Worm (Caenorhabditis elegans) whole organism, L2 larva: ENCODE results near the gene Y39B6A.9.

Source experiments
- C34F6.9 ChIP-seq: fragments of 150-350 bp; optimal IDR thresholded peaks from 2 replicates; lab custom pipeline; 2014; ENCODE audit warnings: missing biosample characterization, missing genetic modification characterization
- F13H6.1 ChIP-seq: sonication (generic microtip); optimal IDR thresholded peaks from 2 replicates; lab custom pipeline; 2016; ENCODE audit warnings: missing genetic modification characterization, missing compliant biosample characterization
- R02D3.7 ChIP-seq: fragments of 150-350 bp; optimal IDR thresholded peaks from 2 replicates; lab custom pipeline; 2014; ENCODE audit warnings: missing biosample characterization, missing genetic modification characterization
- Y55F3AM.14 ChIP-seq: fragments of 200-800 bp; sonication (Bioruptor generic); optimal IDR thresholded peaks from 2 replicates; lab custom pipeline; 2018; ENCODE audit warnings: mild to moderate bottlenecking, missing genetic modification characterization, missing compliant biosample characterization
- ZK546.5 ChIP-seq: sonication (generic microtip); optimal IDR thresholded peaks from 2 replicates; lab custom pipeline; 2017; ENCODE audit warnings: missing biosample characterization, missing genetic modification characterization
- alr-1 ChIP-seq: fragments of 150-350 bp; optimal IDR thresholded peaks from 2 replicates; lab custom pipeline; 2014; ENCODE audit warnings: missing biosample characterization, missing genetic modification characterization
- aly-2 ChIP-seq: fragments of 150-350 bp; optimal IDR thresholded peaks from 2 replicates; lab custom pipeline; 2014; ENCODE audit warnings: missing biosample characterization, missing genetic modification characterization
- ama-1 ChIP-seq: fragments of 150-350 bp; optimal IDR thresholded peaks from 2 replicates; lab custom pipeline; 2018; ENCODE audit warnings: inconsistent platforms
- blmp-1 ChIP-seq: sonication (generic microtip); optimal IDR thresholded peaks from 2 replicates; lab custom pipeline; 2017; ENCODE audit warnings: missing genetic modification characterization, mild to moderate bottlenecking, missing compliant biosample characterization, antibody characterized with exemption, moderate library complexity; ENCODE audit not compliant: insufficient read depth
- ceh-16 ChIP-seq: fragments of 150-350 bp; optimal IDR thresholded peaks from 2 replicates; lab custom pipeline; 2014; ENCODE audit warnings: missing biosample characterization, missing genetic modification characterization
- ceh-82 ChIP-seq: fragments of 150-350 bp; optimal IDR thresholded peaks from 2 replicates; lab custom pipeline; 2014; ENCODE audit warnings: missing biosample characterization, missing genetic modification characterization
- crh-2 ChIP-seq: sonication (generic microtip); optimal IDR thresholded peaks from 2 replicates; lab custom pipeline; 2017; ENCODE audit warnings: missing biosample characterization, missing genetic modification characterization
- dmd-4 ChIP-seq: sonication (generic microtip); optimal IDR thresholded peaks from 2 replicates; lab custom pipeline; 2017; ENCODE audit warnings: missing biosample characterization, missing genetic modification characterization
- egl-27 ChIP-seq: sonication (generic microtip); optimal IDR thresholded peaks from 3 replicates; lab custom pipeline; 2017; ENCODE audit warnings: missing biosample characterization, missing genetic modification reagents, missing genetic modification characterization
- elt-1 ChIP-seq: fragments of 150-350 bp; optimal IDR thresholded peaks from 2 replicates; lab custom pipeline; 2014; ENCODE audit warnings: missing biosample characterization, missing genetic modification characterization
- elt-3 ChIP-seq: sonication (generic microtip); optimal IDR thresholded peaks from 2 replicates; lab custom pipeline; 2017; ENCODE audit warnings: missing biosample characterization, missing genetic modification characterization
- fos-1 ChIP-seq: fragments of 150-350 bp; optimal IDR thresholded peaks from 2 replicates; lab custom pipeline; 2014; ENCODE audit warnings: missing biosample characterization, missing genetic modification characterization
- gmeb-1 ChIP-seq: fragments of 150-350 bp; optimal IDR thresholded peaks from 2 replicates; lab custom pipeline; 2014; ENCODE audit warnings: missing biosample characterization, missing genetic modification characterization
- lin-11 ChIP-seq: fragments of 150-350 bp; sonication (generic microtip); optimal IDR thresholded peaks from 2 replicates; lab custom pipeline; 2014; ENCODE audit warnings: missing biosample characterization, missing genetic modification characterization, inconsistent platforms, mixed read lengths
- lin-13 ChIP-seq: fragments of 150-350 bp; optimal IDR thresholded peaks from 2 replicates; lab custom pipeline; 2014; ENCODE audit warnings: missing biosample characterization, missing genetic modification reagents, missing genetic modification characterization
- lin-39 ChIP-seq: fragments of 150-350 bp; optimal IDR thresholded peaks from 2 replicates; lab custom pipeline; 2014; ENCODE audit warnings: missing biosample characterization, missing genetic modification reagents, missing genetic modification characterization
- lsy-2 ChIP-seq, 2 experiments: fragments of 150-350 bp in 1 of 2; sonication (generic microtip) in 1 of 2; optimal IDR thresholded peaks; 2 replicates each; lab custom pipeline; 2014 to 2017; ENCODE audit warnings: missing biosample characterization in 2 of 2, missing genetic modification characterization in 2 of 2
- mab-5 ChIP-seq: fragments of 150-350 bp; optimal IDR thresholded peaks from 2 replicates; lab custom pipeline; 2014; ENCODE audit warnings: missing biosample characterization, missing genetic modification characterization
- mbf-1 ChIP-seq: sonication (generic microtip); optimal IDR thresholded peaks from 2 replicates; lab custom pipeline; 2017; ENCODE audit warnings: missing biosample characterization, missing genetic modification characterization
- mdl-1 ChIP-seq, 2 experiments: fragments of 150-350 bp in 1 of 2; sonication (generic microtip) in 1 of 2; optimal IDR thresholded peaks; 2 replicates each; lab custom pipeline; 2017; ENCODE audit warnings: missing biosample characterization in 2 of 2, missing genetic modification characterization in 2 of 2
- nhr-10 ChIP-seq: sonication (generic microtip); optimal IDR thresholded peaks from 2 replicates; lab custom pipeline; 2017; ENCODE audit warnings: missing biosample characterization, missing genetic modification characterization
- nhr-11 ChIP-seq: fragments of 150-350 bp; optimal IDR thresholded peaks from 2 replicates; lab custom pipeline; 2014; ENCODE audit warnings: missing biosample characterization, missing genetic modification characterization
- nhr-12 ChIP-seq: fragments of 150-350 bp; optimal IDR thresholded peaks from 2 replicates; lab custom pipeline; 2014; ENCODE audit warnings: missing biosample characterization, missing genetic modification characterization
- nhr-129 ChIP-seq: fragments of 150-350 bp; optimal IDR thresholded peaks from 2 replicates; lab custom pipeline; 2014; ENCODE audit warnings: missing biosample characterization, missing genetic modification characterization
- nhr-21 ChIP-seq: fragments of 150-350 bp; optimal IDR thresholded peaks from 2 replicates; lab custom pipeline; 2014; ENCODE audit warnings: missing biosample characterization, missing genetic modification characterization
- nhr-23 ChIP-seq: fragments of 150-350 bp; optimal IDR thresholded peaks from 2 replicates; lab custom pipeline; 2014; ENCODE audit warnings: missing biosample characterization, missing genetic modification reagents, missing genetic modification characterization
- nhr-237 ChIP-seq: fragments of 150-350 bp; optimal IDR thresholded peaks from 2 replicates; lab custom pipeline; 2014; ENCODE audit warnings: missing biosample characterization, missing genetic modification characterization
- nhr-25 ChIP-seq: fragments of 150-350 bp; sonication (generic microtip); optimal IDR thresholded peaks from 3 replicates; lab custom pipeline; 2014; ENCODE audit warnings: missing biosample characterization, missing genetic modification characterization
- nhr-6 ChIP-seq: fragments of 150-350 bp; optimal IDR thresholded peaks from 2 replicates; lab custom pipeline; 2014; ENCODE audit warnings: missing biosample characterization, missing genetic modification characterization
- nhr-77 ChIP-seq: fragments of 150-350 bp; optimal IDR thresholded peaks from 2 replicates; lab custom pipeline; 2014; ENCODE audit warnings: missing biosample characterization, missing genetic modification characterization
- peb-1 ChIP-seq: fragments of 150-350 bp; optimal IDR thresholded peaks from 2 replicates; lab custom pipeline; 2014; ENCODE audit warnings: missing biosample characterization, missing genetic modification characterization
- sem-4 ChIP-seq: fragments of 150-350 bp; optimal IDR thresholded peaks from 2 replicates; lab custom pipeline; 2014; ENCODE audit warnings: missing biosample characterization, missing genetic modification reagents, missing genetic modification characterization
- skn-1 ChIP-seq: sonication (generic microtip); optimal IDR thresholded peaks from 2 replicates; lab custom pipeline; 2017; ENCODE audit warnings: missing biosample characterization, missing genetic modification characterization
- sma-3 ChIP-seq: sonication (generic microtip); optimal IDR thresholded peaks from 2 replicates; lab custom pipeline; 2016; ENCODE audit warnings: missing genetic modification reagents, missing genetic modification characterization, missing compliant biosample characterization
- sma-9 ChIP-seq, 2 experiments: fragments of 150-350 bp in 1 of 2; sonication (generic microtip) in 1 of 2; optimal IDR thresholded peaks; 2 replicates each; lab custom pipeline; 2014 to 2016; ENCODE audit warnings: missing genetic modification characterization in 2 of 2, mild to moderate bottlenecking in 1 of 2, missing biosample characterization in 1 of 2, missing compliant biosample characterization in 1 of 2, missing genetic modification reagents in 1 of 2, moderate library complexity in 1 of 2
- snpc-4 ChIP-seq: fragments of 150-350 bp; optimal IDR thresholded peaks from 2 replicates; lab custom pipeline; 2014; ENCODE audit warnings: missing biosample characterization, missing genetic modification characterization
- unc-39 ChIP-seq: fragments of 150-350 bp; optimal IDR thresholded peaks from 2 replicates; lab custom pipeline; 2014; ENCODE audit warnings: missing biosample characterization, missing genetic modification characterization
- unc-55 ChIP-seq: fragments of 150-350 bp; sonication (generic microtip); optimal IDR thresholded peaks from 3 replicates; lab custom pipeline; 2014; ENCODE audit warnings: missing biosample characterization, missing genetic modification reagents, missing genetic modification characterization
- unc-62 ChIP-seq: fragments of 150-350 bp; optimal IDR thresholded peaks from 2 replicates; lab custom pipeline; 2014; ENCODE audit warnings: missing biosample characterization, missing genetic modification reagents, missing genetic modification characterization
- zag-1 ChIP-seq: fragments of 150-350 bp; optimal IDR thresholded peaks from 2 replicates; lab custom pipeline; 2014; ENCODE audit warnings: missing biosample characterization, missing genetic modification characterization
- ztf-1 ChIP-seq: fragments of 200-800 bp; sonication (Bioruptor generic); conservative IDR thresholded peaks from 2 replicates; pipeline ENCODE4 v1.3.6; 2022; ENCODE audit warnings: missing genetic modification characterization, missing compliant biosample characterization
- ztf-11 ChIP-seq: sonication (generic microtip); optimal IDR thresholded peaks from 2 replicates; lab custom pipeline; 2017; ENCODE audit warnings: missing biosample characterization, missing genetic modification characterization
- ztf-4 ChIP-seq: fragments of 150-350 bp; optimal IDR thresholded peaks from 2 replicates; lab custom pipeline; 2014; ENCODE audit warnings: missing biosample characterization, missing genetic modification characterization

Y39B6A.9 gene

DNA sequence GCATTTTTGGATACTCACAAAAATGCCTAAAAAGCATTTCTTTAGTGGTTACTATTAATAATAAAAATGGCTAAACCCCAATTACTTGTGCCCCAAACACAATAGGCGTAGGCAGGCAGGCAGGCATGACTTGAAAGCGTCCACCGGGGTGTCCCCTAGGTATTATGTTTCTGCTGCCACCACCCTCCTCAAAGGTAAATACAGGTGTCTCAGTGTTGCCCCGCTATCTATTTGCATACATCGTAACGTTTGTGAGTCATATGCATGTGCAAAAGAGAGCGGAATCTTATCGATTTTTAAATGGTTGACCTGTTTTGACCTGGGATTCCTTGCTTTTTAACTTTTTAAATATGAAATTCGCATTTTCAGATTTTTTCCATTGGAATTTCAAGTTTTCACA is 16.9 kb downstream of the Y39B6A.9 start:
- TF ChIP-seq lin-11 (tag; lab: Kevin White, UChicago) = no peak
- peak; percentile 68 for TF ChIP-seq fos-1

DNA sequence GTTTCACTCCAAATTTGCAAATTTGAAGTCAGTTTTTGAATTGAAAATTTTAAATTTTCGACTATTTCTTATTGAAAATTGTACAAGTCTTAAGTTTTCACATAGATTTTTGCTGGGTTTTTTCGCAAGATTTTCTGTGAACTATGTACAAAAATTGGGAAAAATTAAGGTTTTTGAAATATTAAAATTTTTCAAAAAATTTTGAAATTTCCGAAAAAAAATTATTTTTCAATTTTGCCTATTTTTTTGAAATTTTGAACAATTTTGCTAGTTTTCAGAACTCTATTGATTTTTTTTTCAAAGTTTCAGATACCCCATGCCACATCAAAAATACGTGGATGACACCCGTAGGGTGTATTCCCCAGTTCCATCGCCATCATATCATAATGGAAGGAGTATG is 17.5 kb downstream of the Y39B6A.9 start, which contains the start of gene tsp-13:
TSS of gene tsp-13 (plus strand) at position 301 of the 400 bp plus-strand sequence.
- no peak for TF ChIP-seq peb-1 (tag; lab: Kevin White, UChicago)
- no peak for TF ChIP-seq ztf-4 (tag; lab: Kevin White, UChicago)
- no peak for TF ChIP-seq lin-11 (tag; lab: Kevin White, UChicago)
- TF ChIP-seq nhr-23 (tag; lab: Kevin White, UChicago) = no peak
- no peak for TF ChIP-seq elt-3 (tag; lab: Kevin White, UChicago)
- no peak for TF ChIP-seq sma-9 (GFP tag; optimal IDR thresholded peaks at IDR 0.05; lab: Kevin White, UChicago)
- TF ChIP-seq sma-9 (tag; optimal IDR thresholded peaks at IDR 0.05; lab: Kevin White, UChicago) = no peak
- no peak for TF ChIP-seq sem-4
- TF ChIP-seq mdl-1 (tag; optimal IDR thresholded peaks at IDR 0.05; lab: Kevin White, UChicago) = no peak
- no peak for TF ChIP-seq snpc-4

DNA sequence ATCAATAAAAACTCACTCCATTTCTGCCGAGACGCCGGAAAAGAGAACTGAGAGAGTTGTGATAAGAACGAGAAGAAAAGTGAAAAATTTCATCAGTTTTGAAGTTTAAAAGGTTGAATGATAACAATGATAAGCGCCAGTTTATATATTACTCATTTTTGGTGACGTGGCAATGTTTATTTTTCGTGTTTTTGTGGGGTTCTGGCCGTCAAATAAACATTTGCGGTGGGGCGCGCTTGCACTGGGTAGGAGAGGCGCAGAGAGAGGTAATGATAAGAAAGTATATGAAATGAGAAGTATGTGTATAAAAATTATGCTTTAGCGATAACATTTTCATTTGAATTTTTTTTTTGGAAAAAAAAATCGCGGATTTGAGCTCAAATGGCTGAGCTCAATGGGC is 22.4 kb downstream of the Y39B6A.9 start, which contains the start of gene Y39B6A.5:
TSS of gene Y39B6A.5 (minus strand) at position 214 of the 400 bp plus-strand sequence.
- TF ChIP-seq nhr-23 (tag; lab: Kevin White, UChicago) (no peak), blmp-1 (tag; lab: Kevin White, UChicago) (no peak), nhr-77 (tag; lab: Kevin White, UChicago) (no peak), lin-39 (no peak), lin-13 (peak; percentile 16), ztf-11 (no peak), gmeb-1 (tag; lab: Kevin White, UChicago) (peak; percentile 77), unc-55 (GFP tag; lab: Kevin White, UChicago) (peak; percentile 12), nhr-129 (tag; lab: Kevin White, UChicago) (peak; percentile 58), ceh-82 (tag; lab: Kevin White, UChicago) (no peak), mbf-1 (tag; lab: Kevin White, UChicago) (no peak), alr-1 (no peak), aly-2 (tag; lab: Kevin White, UChicago) (no peak), sma-9 (GFP tag; optimal IDR thresholded peaks at IDR 0.05; lab: Kevin White, UChicago) (no peak), sma-9 (tag; optimal IDR thresholded peaks at IDR 0.05; lab: Kevin White, UChicago) (no peak), ZK546.5 (tag; lab: Kevin White, UChicago) (no peak), nhr-10 (tag; lab: Kevin White, UChicago) (no peak), zag-1 (tag; lab: Kevin White, UChicago) (no peak), Y55F3AM.14 (no peak), unc-62 (GFP tag; lab: Kevin White, UChicago) (no peak), nhr-12 (tag; lab: Kevin White, UChicago) (no peak), fos-1 (peak; percentile 98), ztf-4 (tag; lab: Kevin White, UChicago) (no peak), nhr-237 (tag; lab: Kevin White, UChicago) (no peak), egl-27 (tag; lab: Kevin White, UChicago) (no peak), mab-5 (tag; lab: Kevin White, UChicago) (no peak), C34F6.9 (tag; lab: Kevin White, UChicago) (no peak), lin-11 (tag; lab: Kevin White, UChicago) (no peak), elt-3 (tag; lab: Kevin White, UChicago) (no peak), ama-1 (lab: Kevin White, UChicago) (no peak), nhr-25 (tag; lab: Kevin White, UChicago) (no peak), dmd-4 (tag; lab: Kevin White, UChicago) (no peak), crh-2 (peak; percentile 99), ztf-1 (no peak), mdl-1 (tag; optimal IDR thresholded peaks at IDR 0.05; lab: Kevin White, UChicago) (peak in 1 of 2 experiments; percentile 13), nhr-11 (tag; lab: Kevin White, UChicago) (no peak), lsy-2 (tag; optimal IDR thresholded peaks at IDR 0.05; lab: Kevin White, UChicago) (peak in 1 of 2 experiments; percentile 42), nhr-6 (tag; lab: Kevin White, UChicago) (no peak), sem-4 (no peak), elt-1 (tag; lab: Kevin White, UChicago) (no peak), snpc-4 (no peak), sma-3 (GFP tag; lab: Kevin White, UChicago) (peak; percentile 72), F13H6.1 (tag; lab: Kevin White, UChicago) (peak; percentile 74), peb-1 (tag; lab: Kevin White, UChicago) (no peak), unc-39 (tag; lab: Kevin White, UChicago) (no peak), R02D3.7 (no peak), ceh-16 (tag; lab: Kevin White, UChicago) (no peak), skn-1 (tag; lab: Kevin White, UChicago) (no peak), nhr-21 (tag; lab: Kevin White, UChicago) (no peak)
